Worm (Caenorhabditis elegans) whole organism, L4 larva: ENCODE results near the gene F26D2.10.

Experiments
- D1046.2 ChIP-seq: fragments of 200-800 bp; sonication (Bioruptor generic); IDR thresholded peaks from 2 replicates; pipeline ENCODE4 v1.3.6; 2022; ENCODE audit warnings: missing genetic modification characterization, missing compliant biosample characterization
- F37D6.2 ChIP-seq: sonication (generic microtip); optimal IDR thresholded peaks from 2 replicates; lab custom pipeline; 2016; ENCODE audit warnings: mild to moderate bottlenecking, missing genetic modification characterization, missing compliant biosample characterization
- R02D3.7 ChIP-seq: fragments of 150-350 bp; sonication (generic microtip); optimal IDR thresholded peaks from 3 replicates; lab custom pipeline; 2014; ENCODE audit warnings: missing biosample characterization, missing genetic modification characterization
- T20F7.1 ChIP-seq: fragments of 200-800 bp; sonication (Bioruptor generic); optimal IDR thresholded peaks from 2 replicates; lab custom pipeline; 2018; ENCODE audit warnings: mild to moderate bottlenecking, missing genetic modification characterization, missing compliant biosample characterization
- ZK546.5 ChIP-seq, 2 experiments: sonication (generic microtip); optimal IDR thresholded peaks; 2 replicates each; lab custom pipeline; 2017; ENCODE audit warnings: missing biosample characterization in 2 of 2, missing genetic modification characterization in 2 of 2
- ceh-20 ChIP-seq: fragments of 200-800 bp; sonication (Bioruptor generic); IDR thresholded peaks from 2 replicates; pipeline ENCODE4 v1.3.6; 2022; ENCODE audit warnings: missing genetic modification reagents, missing genetic modification characterization, missing compliant biosample characterization
- ceh-82 ChIP-seq: sonication (generic microtip); optimal IDR thresholded peaks from 2 replicates; lab custom pipeline; 2017; ENCODE audit warnings: missing biosample characterization, missing genetic modification characterization
- cey-2 ChIP-seq: sonication (generic microtip); optimal IDR thresholded peaks from 3 replicates; lab custom pipeline; 2017; ENCODE audit warnings: missing genetic modification characterization, mild to moderate bottlenecking, missing compliant biosample characterization, antibody characterized with exemption, borderline replicate concordance; ENCODE audit not compliant: insufficient read depth
- daf-16 ChIP-seq, 3 experiments: sonication (generic microtip); optimal IDR thresholded peaks; 2 replicates each; lab custom pipeline; 2016 to 2017; ENCODE audit warnings: missing genetic modification characterization in 3 of 3, missing genetic modification reagents in 3 of 3, mild to moderate bottlenecking in 2 of 3, missing compliant biosample characterization in 2 of 3, missing biosample characterization in 1 of 3, moderate library complexity in 1 of 3
- daf-19 ChIP-seq: fragments of 200-800 bp; sonication (Bioruptor generic); conservative IDR thresholded peaks from 2 replicates; pipeline ENCODE4 v1.3.6; 2022; ENCODE audit warnings: missing genetic modification characterization, missing compliant biosample characterization
- dmd-6 ChIP-seq: fragments of 200-800 bp; sonication (Bioruptor generic); IDR thresholded peaks from 2 replicates; pipeline ENCODE4 v1.3.6; 2022; ENCODE audit warnings: missing genetic modification reagents, missing genetic modification characterization, missing compliant biosample characterization
- dmd-9 ChIP-seq: fragments of 200-800 bp; sonication (Bioruptor generic); IDR thresholded peaks from 2 replicates; pipeline ENCODE4 v1.3.6; 2022; ENCODE audit warnings: missing genetic modification reagents, missing genetic modification characterization, missing compliant biosample characterization
- dve-1 ChIP-seq: sonication (generic microtip); optimal IDR thresholded peaks from 2 replicates; lab custom pipeline; 2017; ENCODE audit warnings: antibody characterized with exemption, mild to moderate bottlenecking, missing genetic modification characterization, missing compliant biosample characterization; ENCODE audit not compliant: insufficient read depth
- fos-1 ChIP-seq: fragments of 150-350 bp; optimal IDR thresholded peaks from 2 replicates; lab custom pipeline; 2014; ENCODE audit warnings: missing biosample characterization, missing genetic modification characterization
- gei-8 ChIP-seq: fragments of 200-800 bp; sonication (Bioruptor generic); optimal IDR thresholded peaks from 2 replicates; lab custom pipeline; 2018; ENCODE audit warnings: mild to moderate bottlenecking, missing genetic modification characterization, missing compliant biosample characterization
- hif-1 ChIP-seq, 2 experiments: sonication (generic microtip); optimal IDR thresholded peaks; 2 replicates each; lab custom pipeline; 2016 to 2017; ENCODE audit warnings: missing compliant biosample characterization in 2 of 2, missing genetic modification characterization in 2 of 2, missing genetic modification reagents in 2 of 2, missing genotype in 2 of 2, mild to moderate bottlenecking in 1 of 2
- lim-7 ChIP-seq: fragments of 200-800 bp; sonication (Bioruptor generic); IDR thresholded peaks from 2 replicates; pipeline ENCODE4 v1.3.6; 2022; ENCODE audit warnings: missing genetic modification characterization, missing compliant biosample characterization
- lin-15B ChIP-seq: fragments of 150-350 bp; sonication (generic microtip); optimal IDR thresholded peaks from 3 replicates; lab custom pipeline; 2014; ENCODE audit warnings: missing biosample characterization, missing genetic modification characterization
- lsy-2 ChIP-seq, 2 experiments: fragments of 150-350 bp in 1 of 2; sonication (generic microtip) in 1 of 2; optimal IDR thresholded peaks; 2 replicates each; lab custom pipeline; 2014 to 2017; ENCODE audit warnings: missing biosample characterization in 2 of 2, missing genetic modification characterization in 2 of 2
- mdl-1 ChIP-seq, 2 experiments: fragments of 150-350 bp in 1 of 2; sonication (generic microtip) in 1 of 2; optimal IDR thresholded peaks; 2 replicates each; lab custom pipeline; 2014 to 2017; ENCODE audit warnings: missing biosample characterization in 2 of 2, missing genetic modification characterization in 2 of 2
- mdt-29 ChIP-seq: fragments of 200-800 bp; sonication (Bioruptor generic); IDR thresholded peaks from 2 replicates; pipeline ENCODE4 v1.3.6; 2022; ENCODE audit warnings: missing genetic modification reagents, missing genetic modification characterization, missing compliant biosample characterization
- mes-2 ChIP-seq: sonication (generic microtip); optimal IDR thresholded peaks from 2 replicates; lab custom pipeline; 2016; ENCODE audit warnings: missing genotype, mild to moderate bottlenecking, missing genetic modification characterization, missing compliant biosample characterization; ENCODE audit not compliant: poor library complexity, severe bottlenecking
- mxl-2 ChIP-seq: fragments of 200-800 bp; sonication (Bioruptor generic); conservative IDR thresholded peaks from 2 replicates; pipeline ENCODE4 v1.3.6; 2022; ENCODE audit warnings: missing genetic modification reagents, missing genetic modification characterization, missing compliant biosample characterization
- nhr-10 ChIP-seq: fragments of 150-350 bp; optimal IDR thresholded peaks from 2 replicates; lab custom pipeline; 2014; ENCODE audit warnings: missing biosample characterization, missing genetic modification characterization
- nhr-11 ChIP-seq: fragments of 150-350 bp; optimal IDR thresholded peaks from 2 replicates; lab custom pipeline; 2014; ENCODE audit warnings: missing biosample characterization, missing genetic modification characterization
- nhr-111 ChIP-seq: fragments of 200-800 bp; sonication (Bioruptor generic); optimal IDR thresholded peaks from 2 replicates; lab custom pipeline; 2018; ENCODE audit warnings: mild to moderate bottlenecking, missing genetic modification characterization, missing compliant biosample characterization
- nhr-237 ChIP-seq: sonication (generic microtip); optimal IDR thresholded peaks from 2 replicates; lab custom pipeline; 2017; ENCODE audit warnings: missing biosample characterization, missing genetic modification characterization
- nhr-25 ChIP-seq: sonication (generic microtip); optimal IDR thresholded peaks from 2 replicates; lab custom pipeline; 2017; ENCODE audit warnings: missing genetic modification characterization, mild to moderate bottlenecking, missing compliant biosample characterization, antibody characterized with exemption, moderate library complexity, borderline replicate concordance; ENCODE audit not compliant: insufficient read depth
- nhr-48 ChIP-seq: sonication (generic microtip); optimal IDR thresholded peaks from 2 replicates; lab custom pipeline; 2016; ENCODE audit warnings: mild to moderate bottlenecking, missing genetic modification characterization, missing compliant biosample characterization
- php-3 ChIP-seq: fragments of 200-800 bp; sonication (Bioruptor generic); IDR thresholded peaks from 2 replicates; pipeline ENCODE4 v1.3.6; 2022; ENCODE audit warnings: missing genetic modification reagents, missing genetic modification characterization, missing compliant biosample characterization
- saeg-2 ChIP-seq: fragments of 200-800 bp; sonication (Bioruptor generic); IDR thresholded peaks from 2 replicates; pipeline ENCODE4 v1.3.6; 2022; ENCODE audit warnings: missing genetic modification reagents, missing genetic modification characterization, missing compliant biosample characterization
- sdz-12 ChIP-seq: fragments of 200-800 bp; sonication (Bioruptor generic); optimal IDR thresholded peaks from 2 replicates; lab custom pipeline; 2018; ENCODE audit warnings: mild to moderate bottlenecking, missing genetic modification characterization, missing compliant biosample characterization
- tag-97 ChIP-seq: fragments of 200-800 bp; sonication (Bioruptor generic); IDR thresholded peaks from 2 replicates; pipeline ENCODE4 v1.3.6; 2022; ENCODE audit warnings: missing genetic modification characterization, missing compliant biosample characterization
- unc-130 ChIP-seq: sonication (generic microtip); optimal IDR thresholded peaks from 2 replicates; lab custom pipeline; 2016; ENCODE audit warnings: missing genetic modification reagents, missing genetic modification characterization, missing compliant biosample characterization
- vab-7 ChIP-seq: fragments of 200-800 bp; sonication (Bioruptor generic); IDR thresholded peaks from 2 replicates; pipeline ENCODE4 v1.3.6; 2022; ENCODE audit warnings: missing genetic modification reagents, missing genetic modification characterization, missing compliant biosample characterization

Gene F26D2.10

DNA sequence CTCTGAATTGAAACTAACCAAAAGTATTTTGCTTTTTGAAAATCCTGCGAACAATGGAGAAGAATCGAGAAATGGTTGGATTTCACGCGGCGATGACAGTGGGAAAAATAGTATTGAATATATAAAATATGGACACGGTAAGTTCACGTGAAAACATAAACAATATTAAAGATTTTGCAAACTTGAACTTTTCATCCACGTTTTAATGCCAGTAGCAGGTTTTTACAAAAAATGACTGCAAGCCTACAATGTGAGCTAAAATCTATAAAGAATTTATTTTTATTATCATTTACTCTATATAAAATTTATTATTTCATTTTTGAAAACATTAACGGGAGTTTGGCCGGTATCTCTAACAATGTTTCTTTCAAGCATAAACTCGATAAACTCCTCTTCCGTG lies at the start of gene F26D2.10:
Gene F26D2.10 (minus strand): TSS at position 101 of the 400 bp plus-strand sequence.
- TF ChIP-seq dmd-9 (no peak), mes-2 (tag; lab: Kevin White, UChicago) (no peak), T20F7.1 (GFP tag; lab: Kevin White, UChicago) (no peak), mxl-2 (GFP tag; lab: Robert Waterston, UW) (no peak), dve-1 (no peak), nhr-11 (tag; lab: Kevin White, UChicago) (no peak), daf-16 (GFP tag; optimal IDR thresholded peaks at IDR 0.05; lab: Kevin White, UChicago) (no peak), daf-16 (tag; optimal IDR thresholded peaks at IDR 0.05; lab: Kevin White, UChicago) (no peak), ceh-82 (no peak), nhr-111 (GFP tag; lab: Kevin White, UChicago) (no peak), gei-8 (GFP tag; lab: Kevin White, UChicago) (no peak), sdz-12 (GFP tag; lab: Kevin White, UChicago) (no peak), ceh-20 (GFP tag; lab: Robert Waterston, UW) (no peak), R02D3.7 (tag; lab: Kevin White, UChicago) (no peak), saeg-2 (GFP tag; lab: Robert Waterston, UW) (no peak), nhr-48 (tag; lab: Kevin White, UChicago) (no peak), nhr-237 (tag; lab: Kevin White, UChicago) (no peak), daf-19 (no peak), fos-1 (tag; lab: Kevin White, UChicago) (no peak), cey-2 (tag; lab: Kevin White, UChicago) (no peak)

DNA sequence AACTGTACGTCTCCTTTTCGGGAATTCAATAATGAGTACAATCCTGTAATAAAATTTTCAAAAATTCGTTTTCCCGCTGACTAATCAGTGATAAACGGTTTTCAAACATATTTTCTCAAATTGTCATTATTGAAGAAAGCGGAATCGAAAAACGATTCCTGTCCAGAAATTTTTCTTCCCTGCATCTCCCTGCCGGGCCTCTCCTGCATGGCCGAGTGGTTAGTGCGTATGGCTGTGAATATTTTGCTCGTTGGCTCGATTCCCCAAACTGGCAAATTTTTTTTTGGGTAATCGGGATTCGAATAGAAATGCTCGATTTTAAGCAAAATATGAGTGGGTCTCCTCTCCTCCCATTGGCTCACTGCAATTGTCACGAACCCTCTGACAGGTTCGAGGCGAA lies 45.3 kb upstream of the F26D2.10 start:
- TF ChIP-seq lim-7 (peak; percentile 59; the same call in 1 of the 2 replicates), vab-7 (GFP tag; lab: Robert Waterston, UW) (peak; percentile 41; the same call in 1 of the 2 replicates), dmd-6 (0 out of 2 replicates have a peak, but pooled peaks have one; percentile 20)
- TF ChIP-seq, all 104 proteins: peak for 3; not testable (repeated sequence) for 101

DNA sequence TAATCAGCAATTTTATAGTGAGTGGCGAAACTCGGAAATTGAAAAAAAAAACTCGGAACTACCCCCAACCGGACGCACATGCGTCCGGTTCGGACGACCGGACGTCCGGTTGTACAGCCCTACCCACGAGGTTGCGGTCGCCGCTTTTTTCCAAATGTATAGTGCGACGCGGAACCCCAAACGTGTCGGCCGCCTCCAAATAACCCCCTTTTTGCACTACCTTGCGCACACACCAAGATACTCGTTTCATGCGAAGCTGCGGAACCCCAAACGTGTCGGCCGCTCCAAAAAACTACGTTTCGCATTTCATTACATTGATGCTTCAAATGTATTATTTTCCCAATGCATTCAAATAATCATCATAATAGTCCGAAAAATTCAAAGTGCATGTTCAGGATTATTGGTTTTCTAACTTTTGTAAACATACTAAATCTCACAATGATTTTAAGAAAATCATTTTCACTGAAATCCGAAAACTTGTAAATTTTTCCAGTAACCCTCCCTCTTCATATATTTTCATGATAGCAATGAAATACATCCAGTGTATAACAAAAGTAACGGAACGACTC lies 42.7 kb upstream of the F26D2.10 start, which contains the start of gene srw-35:
Gene srw-35 (plus strand): TSS at position 519 of the 569 bp plus-strand sequence.
- TF ChIP-seq nhr-10 (tag; lab: Kevin White, UChicago) (no peak), php-3 (0 out of 2 replicates have a peak, but pooled peaks have one; percentile 19)

DNA sequence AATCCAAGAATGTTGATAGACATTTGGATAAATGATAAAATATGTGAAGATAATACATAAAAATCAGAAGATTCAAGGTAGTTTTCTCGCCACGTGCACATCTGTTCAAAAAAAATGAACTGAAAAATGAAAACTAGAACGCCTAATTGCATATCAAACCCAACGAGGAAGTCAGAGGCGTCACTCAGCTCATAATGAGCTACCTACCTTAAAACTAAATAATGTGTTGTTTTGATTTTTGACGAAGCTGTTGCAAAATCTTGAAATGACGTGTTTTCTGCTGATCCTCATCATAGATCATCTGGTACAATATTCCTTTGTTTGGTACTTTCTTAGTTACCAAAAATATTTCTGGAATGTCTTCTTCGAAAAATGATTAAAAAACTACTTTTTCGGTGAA lies 41.5 kb upstream of the F26D2.10 start, which contains the start of gene srh-138:
Gene srh-138 (minus strand): TSS at position 101 of the 400 bp plus-strand sequence.
- no peak for TF ChIP-seq lsy-2 (tag; optimal IDR thresholded peaks at IDR 0.05; lab: Kevin White, UChicago)
- TF ChIP-seq F37D6.2 (tag; lab: Kevin White, UChicago), result no peak
- no peak for TF ChIP-seq D1046.2 (GFP tag; lab: Robert Waterston, UW)
- TF ChIP-seq mdl-1 (tag; optimal IDR thresholded peaks at IDR 0.05; lab: Kevin White, UChicago), result no peak
- TF ChIP-seq nhr-25 (tag; lab: Kevin White, UChicago), result no peak
- TF ChIP-seq mes-2 (tag; lab: Kevin White, UChicago), result no peak
- TF ChIP-seq ZK546.5 (tag; optimal IDR thresholded peaks at IDR 0.05; lab: Kevin White, UChicago), result no peak
- no peak for TF ChIP-seq lin-15B (tag; lab: Kevin White, UChicago)
- TF ChIP-seq hif-1 (tag; optimal IDR thresholded peaks at IDR 0.05; lab: Kevin White, UChicago), result no peak
- TF ChIP-seq mdt-29 (GFP tag; lab: Robert Waterston, UW), result no peak
- no peak for TF ChIP-seq unc-130
- TF ChIP-seq dmd-6, result no peak
- TF ChIP-seq tag-97 (GFP tag; lab: Robert Waterston, UW), result no peak
